Fruit fly (Drosophila melanogaster) whole organism, embryonic: Measurements from ENCODE around the gene nrm.

Experiments used
- CG1024 ChIP-seq: fragments of 200-800 bp; sonication (Bioruptor generic); IDR thresholded peaks from 2 replicates; pipeline ENCODE4 v1.3.6; 2022; ENCODE audit warnings: missing biosample characterization, missing genetic modification characterization
- CG10431 ChIP-seq: fragments of 200-800 bp; sonication (Bioruptor generic); optimal IDR thresholded peaks from 3 replicates; lab custom pipeline; 2018; ENCODE audit warnings: missing biosample characterization, mild to moderate bottlenecking, missing genetic modification characterization
- CG13775 ChIP-seq: fragments of 200-800 bp; sonication (Bioruptor generic); optimal IDR thresholded peaks from 3 replicates; lab custom pipeline; 2017; ENCODE audit warnings: missing biosample characterization, mild to moderate bottlenecking, missing genetic modification characterization
- CG14860 ChIP-seq: fragments of 200-800 bp; sonication (Bioruptor generic); IDR thresholded peaks from 3 replicates; pipeline ENCODE4 v1.3.6; 2022; ENCODE audit warnings: missing biosample characterization, missing genetic modification characterization; ENCODE audit not compliant: partially characterized antibody
- CG1603 ChIP-seq: fragments of 200-800 bp; sonication (Bioruptor generic); optimal IDR thresholded peaks from 2 replicates; lab custom pipeline; 2019; ENCODE audit warnings: missing biosample characterization, mild to moderate bottlenecking, missing genetic modification characterization, moderate library complexity
- CG16813 ChIP-seq: fragments of 200-800 bp; sonication (Bioruptor generic); IDR thresholded peaks from 3 replicates; pipeline ENCODE4 v1.3.6; 2022; ENCODE audit warnings: missing biosample characterization, missing genetic modification characterization; ENCODE audit not compliant: partially characterized antibody
- CG17186 ChIP-seq: fragments of 200-800 bp; sonication (Bioruptor generic); optimal IDR thresholded peaks from 3 replicates; lab custom pipeline; 2017; ENCODE audit warnings: missing biosample characterization, missing genetic modification reagents, missing genetic modification characterization
- CG2129 ChIP-seq: fragments of 200-800 bp; sonication (Bioruptor generic); IDR thresholded peaks from 2 replicates; pipeline ENCODE4 v1.3.6; 2022; ENCODE audit warnings: missing biosample characterization, missing genetic modification characterization; ENCODE audit not compliant: partially characterized antibody
- CG30020 ChIP-seq: fragments of 200-800 bp; optimal IDR thresholded peaks from 2 replicates; lab custom pipeline; 2019; ENCODE audit warnings: missing biosample characterization, mild to moderate bottlenecking, missing genetic modification characterization, moderate library complexity
- CG3065 ChIP-seq: fragments of 200-800 bp; sonication (Bioruptor generic); optimal IDR thresholded peaks from 2 replicates; lab custom pipeline; 2016; ENCODE audit warnings: missing biosample characterization, missing genetic modification characterization
- CG31441 ChIP-seq: fragments of 200-800 bp; sonication (Bioruptor generic); IDR thresholded peaks from 2 replicates; pipeline ENCODE4 v1.3.6; 2022; ENCODE audit warnings: missing biosample characterization, missing genetic modification characterization
- CG6791 ChIP-seq: fragments of 200-800 bp; sonication (Bioruptor generic); IDR thresholded peaks from 3 replicates; pipeline ENCODE4 v1.3.6; 2022; ENCODE audit warnings: missing biosample characterization, missing genetic modification characterization; ENCODE audit not compliant: partially characterized antibody
- CG7963 ChIP-seq: fragments of 200-800 bp; sonication (Bioruptor generic); IDR thresholded peaks from 3 replicates; pipeline ENCODE4 v1.3.6; 2022; ENCODE audit warnings: missing biosample characterization, missing genetic modification characterization; ENCODE audit not compliant: partially characterized antibody
- CG8388 ChIP-seq: fragments of 200-800 bp; sonication (Bioruptor generic); optimal IDR thresholded peaks from 2 replicates; lab custom pipeline; 2019; ENCODE audit warnings: missing biosample characterization, mild to moderate bottlenecking, missing genetic modification characterization, moderate library complexity
- CG8478 ChIP-seq: fragments of >200 bp; optimal IDR thresholded peaks from 2 replicates; lab custom pipeline; 2018
- Dfd ChIP-seq, 2 experiments: fragments of >200 bp; optimal IDR thresholded peaks; 2 replicates each; lab custom pipeline; 2017; ENCODE audit warnings: missing biosample characterization in 2 of 2, missing genetic modification characterization in 2 of 2
- Doc2 ChIP-seq: fragments of 200-800 bp; sonication (Bioruptor generic); IDR thresholded peaks from 2 replicates; pipeline ENCODE4 v1.3.6; 2022; ENCODE audit warnings: missing biosample characterization, missing genetic modification characterization
- E2f1 ChIP-seq: fragments of 200-800 bp; sonication (Bioruptor generic); IDR thresholded peaks from 2 replicates; pipeline ENCODE4 v1.3.6; 2022; ENCODE audit warnings: missing biosample characterization, missing genetic modification characterization
- HHEX ChIP-seq: fragments of 200-800 bp; sonication (Bioruptor generic); optimal IDR thresholded peaks from 3 replicates; lab custom pipeline; 2017; ENCODE audit warnings: missing biosample characterization, mild to moderate bottlenecking, missing genetic modification characterization, missing genetic modification reagents
- HLH4C ChIP-seq: fragments of 200-800 bp; sonication (Bioruptor generic); IDR thresholded peaks from 3 replicates; pipeline ENCODE4 v1.3.6; 2022; ENCODE audit warnings: missing biosample characterization, missing genetic modification characterization; ENCODE audit not compliant: partially characterized antibody
- Side ChIP-seq: fragments of 200-800 bp; sonication (Bioruptor generic); optimal IDR thresholded peaks from 2 replicates; lab custom pipeline; 2016; ENCODE audit warnings: missing biosample characterization, missing genetic modification characterization
- Sox100B ChIP-seq: fragments of 200-800 bp; sonication (Bioruptor generic); optimal IDR thresholded peaks from 3 replicates; lab custom pipeline; 2018; ENCODE audit warnings: missing biosample characterization, mild to moderate bottlenecking, missing genetic modification characterization
- Sry-δ ChIP-seq: fragments of 200-800 bp; sonication (Bioruptor generic); optimal IDR thresholded peaks from 2 replicates; lab custom pipeline; 2016; ENCODE audit warnings: missing biosample characterization, missing genetic modification characterization
- Xbp1 ChIP-seq: fragments of 200-800 bp; sonication (Bioruptor generic); optimal IDR thresholded peaks from 3 replicates; lab custom pipeline; 2016; ENCODE audit warnings: missing biosample characterization, mild to moderate bottlenecking, missing genetic modification characterization
- ab ChIP-seq: fragments of 200-800 bp; sonication (Bioruptor generic); optimal IDR thresholded peaks from 2 replicates; lab custom pipeline; 2016; ENCODE audit warnings: missing biosample characterization, missing genetic modification characterization
- ash1 ChIP-seq: fragments of 200-800 bp; sonication (Bioruptor generic); optimal IDR thresholded peaks from 2 replicates; lab custom pipeline; 2018; ENCODE audit warnings: missing biosample characterization, mild to moderate bottlenecking, missing genetic modification characterization
- dati ChIP-seq: fragments of 200-800 bp; sonication (Bioruptor generic); IDR thresholded peaks from 2 replicates; pipeline ENCODE4 v1.3.6; 2022; ENCODE audit warnings: missing biosample characterization, missing genetic modification characterization
- ftz-f1 ChIP-seq: fragments of 200-800 bp; sonication (Bioruptor generic); optimal IDR thresholded peaks from 2 replicates; lab custom pipeline; 2016; ENCODE audit warnings: missing biosample characterization, missing genetic modification characterization
- hb ChIP-seq: fragments of 200-800 bp; sonication (Bioruptor generic); IDR thresholded peaks from 3 replicates; pipeline ENCODE4 v1.3.6; 2022; ENCODE audit warnings: missing biosample characterization, missing genetic modification characterization; ENCODE audit not compliant: partially characterized antibody
- nerfin-2 ChIP-seq: fragments of 200-800 bp; sonication (Bioruptor generic); IDR thresholded peaks from 2 replicates; pipeline ENCODE4 v1.3.6; 2022; ENCODE audit warnings: missing biosample characterization, missing genetic modification characterization; ENCODE audit not compliant: partially characterized antibody
- pan ChIP-seq, 4 experiments: fragments of >200 bp in 3 of 4; fragments of 200-800 bp in 1 of 4; sonication (Bioruptor generic) in 1 of 4; optimal IDR thresholded peaks in 3 of 4; IDR thresholded peaks in 1 of 4; 2 replicates each; pipeline versions ENCODE4 v1.3.6 to Lab custom; 2017 to 2022; ENCODE audit warnings: missing biosample characterization in 2 of 4, missing genetic modification characterization in 2 of 4, mixed read lengths in 1 of 4
- pho ChIP-seq: fragments of 200-800 bp; sonication (Bioruptor generic); optimal IDR thresholded peaks from 2 replicates; lab custom pipeline; 2016; ENCODE audit warnings: missing biosample characterization, missing genetic modification characterization
- ssp ChIP-seq: fragments of 200-800 bp; sonication (Bioruptor generic); IDR thresholded peaks from 2 replicates; pipeline ENCODE4 v1.3.6; 2022; ENCODE audit warnings: missing biosample characterization, missing genetic modification characterization
- stwl ChIP-seq: fragments of 200-800 bp; sonication (Bioruptor generic); optimal IDR thresholded peaks from 3 replicates; lab custom pipeline; 2018; ENCODE audit warnings: missing biosample characterization, mild to moderate bottlenecking, missing genetic modification characterization, moderate library complexity

Gene nrm

DNA sequence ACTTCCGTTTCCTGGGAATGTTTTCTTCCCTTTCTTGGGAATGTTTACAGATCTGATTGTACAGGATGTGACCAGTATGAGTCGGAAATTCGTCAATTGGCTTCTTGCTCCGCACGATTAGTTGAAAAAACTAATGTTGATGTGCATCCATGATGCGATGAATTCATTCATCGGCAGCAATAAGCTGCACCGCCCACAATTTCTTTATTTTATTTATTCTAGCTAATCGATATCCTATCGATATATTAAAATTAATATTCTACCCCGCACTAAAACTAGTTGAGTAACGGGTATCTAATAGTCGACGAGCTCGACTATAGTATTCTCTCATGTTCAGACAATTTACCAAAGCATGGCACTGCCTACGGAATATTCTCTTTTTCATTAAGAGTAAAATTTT lies 23.1 kb downstream of the nrm start (continued):
- TF ChIP-seq stwl: peak; percentile 18
- TF ChIP-seq CG6791 (GFP tag; lab: Robert Waterston, UW): peak; percentile 61; the same call in 2 of the 3 replicates
- TF ChIP-seq Sry-δ (GFP tag; lab: Kevin White, UChicago): peak; percentile 27
- TF ChIP-seq Xbp1 (GFP tag; lab: Kevin White, UChicago): no peak
- TF ChIP-seq CG2129 (GFP tag; lab: Robert Waterston, UW): 0 out of 2 replicates have a peak, but pooled peaks have one; percentile 15
- TF ChIP-seq CG31441: no peak
- TF ChIP-seq Doc2 (GFP tag; lab: Robert Waterston, UW): no peak
- TF ChIP-seq CG30020: peak; percentile 58
- TF ChIP-seq CG14860 (GFP tag; lab: Robert Waterston, UW): 0 out of 3 replicates have a peak, but pooled peaks have one; percentile 26
- TF ChIP-seq CG13775 (GFP tag; lab: Kevin White, UChicago): no peak
- no peak for TF ChIP-seq dati (GFP tag; lab: Robert Waterston, UW)
- TF ChIP-seq CG8478 (lab: Kevin White, UChicago): no peak

DNA sequence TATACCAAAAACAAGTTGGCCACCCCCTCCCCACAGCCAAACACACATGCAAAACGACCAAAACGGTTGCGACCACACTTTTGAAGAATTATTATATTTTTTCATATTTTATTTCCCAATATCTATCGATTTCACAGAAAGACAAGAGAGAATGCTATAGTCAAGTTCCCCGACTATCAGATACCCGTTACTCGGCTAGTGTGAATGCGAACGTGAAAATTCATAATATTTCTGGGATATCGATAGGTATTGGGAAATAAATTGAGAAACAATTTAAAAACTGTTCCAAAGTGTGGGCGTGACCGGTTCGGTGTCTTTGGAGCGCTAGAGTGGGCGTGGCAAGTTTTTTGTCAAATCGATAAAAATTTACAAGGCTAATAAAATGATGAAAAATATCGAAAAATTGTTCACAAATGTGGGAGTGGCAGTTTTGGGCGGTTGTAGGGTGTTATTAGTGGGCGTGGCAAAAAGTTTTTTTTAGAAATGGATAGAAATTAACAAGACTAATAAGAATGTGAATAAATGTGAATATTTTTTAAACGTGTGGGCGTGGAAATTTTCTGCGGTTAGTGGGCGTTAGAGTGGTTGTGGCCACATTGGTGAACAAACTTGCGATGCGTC lies 24.3 kb downstream of the nrm start:
- TF ChIP-seq HLH4C (GFP tag; lab: Robert Waterston, UW) (peak; percentile 60; the same call in 2 of the 3 replicates), ab (GFP tag; lab: Kevin White, UChicago) (no peak), Side (GFP tag; lab: Kevin White, UChicago) (no peak), CG10431 (GFP tag; lab: Kevin White, UChicago) (no peak), pho (GFP tag; lab: Kevin White, UChicago) (no peak), nerfin-2 (GFP tag; lab: Robert Waterston, UW) (peak; percentile 61; the same call in 1 of the 2 replicates), ash1 (GFP tag; lab: Kevin White, UChicago) (no peak), Sox100B (GFP tag; lab: Kevin White, UChicago) (no peak), CG14860 (GFP tag; lab: Robert Waterston, UW) (peak; percentile 55; the same call in 1 of the 3 replicates), CG6791 (GFP tag; lab: Robert Waterston, UW) (peak; percentile 66; the same call in 1 of the 3 replicates), pan (optimal IDR thresholded peaks at IDR 0.05; lab: Kevin White, UChicago) (no peak), pan (GFP tag; optimal IDR thresholded peaks at IDR 0.05 in 1 of 2, IDR thresholded peaks at IDR 0.05 in 1 of 2) (no peak), CG16813 (GFP tag; lab: Robert Waterston, UW) (peak; percentile 67), CG17186 (GFP tag; lab: Kevin White, UChicago) (no peak), Dfd (GFP tag; optimal IDR thresholded peaks at IDR 0.05; lab: Kevin White, UChicago) (peak in 1 of 2 experiments; percentile 67), CG3065 (peak; percentile 3), HHEX (GFP tag; lab: Kevin White, UChicago) (no peak), hb (peak; percentile 63; the same call in 1 of the 3 replicates), E2f1 (GFP tag; lab: Robert Waterston, UW) (no peak), CG7963 (GFP tag; lab: Robert Waterston, UW) (0 out of 3 replicates have a peak, but pooled peaks have one; percentile 11), ftz-f1 (GFP tag; lab: Kevin White, UChicago) (no peak)
- TF ChIP-seq, all 482 proteins: peak for 9

DNA sequence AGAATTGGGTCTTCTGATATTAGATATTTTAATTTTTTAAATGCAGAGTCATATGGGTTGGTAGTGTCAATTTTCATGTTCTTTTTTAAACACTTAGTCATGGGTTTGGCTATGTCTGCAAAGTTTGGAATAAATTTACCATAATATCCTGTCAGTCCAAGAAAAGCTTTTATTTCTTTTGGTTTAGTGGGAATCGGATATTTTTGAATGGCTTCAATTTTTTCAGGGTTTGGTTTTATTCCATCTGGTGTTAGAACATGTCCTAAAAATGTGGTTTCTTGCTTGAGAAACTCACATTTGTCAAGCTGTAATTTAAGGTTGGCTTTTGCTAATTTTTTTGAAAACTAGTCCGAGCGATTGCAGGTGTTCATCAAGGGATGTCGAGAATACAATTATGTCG lies 77.5 kb downstream of the nrm start:
- TF ChIP-seq CG1024 (peak; percentile 76), ssp (peak; percentile 70), CG30020 (peak; percentile 24)

DNA sequence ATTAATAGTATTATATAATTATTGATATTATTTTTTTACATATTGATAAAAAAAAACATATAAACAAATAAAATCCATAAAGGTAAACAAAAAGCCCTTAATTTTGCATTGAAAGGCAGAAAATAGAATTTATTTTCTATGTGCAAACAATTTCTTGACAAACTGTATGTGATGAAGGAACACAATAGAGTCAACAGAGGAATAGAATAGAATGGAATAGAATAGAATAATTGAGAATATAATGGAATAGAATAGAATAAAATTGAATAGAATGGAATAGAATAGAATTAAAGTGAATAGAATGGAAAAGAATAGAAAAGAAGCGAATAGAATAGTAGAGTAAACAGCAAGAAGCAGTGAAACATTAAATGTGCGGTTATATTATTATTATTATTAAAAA lies 83.1 kb downstream of the nrm start:
- TF ChIP-seq CG8388 (peak; percentile 70), CG2129 (GFP tag; lab: Robert Waterston, UW) (no peak), CG30020 (peak; percentile 92), CG1603 (tag; lab: Kevin White, UChicago) (peak; percentile 17)
